Fruit fly (Drosophila melanogaster) whole organism, embryonic: Measurements from ENCODE around the gene CG7173.

Source experiments
- CG10321 ChIP-seq: fragments of 200-800 bp; sonication (Bioruptor generic); IDR thresholded peaks from 2 replicates; pipeline ENCODE4 v1.3.6; 2022; ENCODE audit warnings: missing biosample characterization, missing genetic modification characterization
- CG11247 ChIP-seq: fragments of 200-800 bp; sonication (Bioruptor generic); IDR thresholded peaks from 2 replicates; pipeline ENCODE4 v1.3.6; 2022; ENCODE audit warnings: missing biosample characterization, missing genetic modification characterization
- CG17912 ChIP-seq: fragments of 200-800 bp; sonication (Bioruptor generic); optimal IDR thresholded peaks from 2 replicates; lab custom pipeline; 2018; ENCODE audit warnings: missing biosample characterization, mild to moderate bottlenecking, missing genetic modification characterization
- CG34422 ChIP-seq: fragments of 200-800 bp; sonication (Bioruptor generic); IDR thresholded peaks from 3 replicates; pipeline ENCODE4 v1.3.6; 2022; ENCODE audit warnings: missing biosample characterization, missing genetic modification characterization
- CG6254 ChIP-seq: fragments of 200-800 bp; sonication (Bioruptor generic); optimal IDR thresholded peaks from 3 replicates; lab custom pipeline; 2017; ENCODE audit warnings: mild to moderate bottlenecking, missing biosample characterization, missing genetic modification reagents, missing genetic modification characterization
- CG7839 ChIP-seq: fragments of 200-800 bp; sonication (Bioruptor generic); optimal IDR thresholded peaks from 3 replicates; lab custom pipeline; 2018; ENCODE audit warnings: missing biosample characterization, mild to moderate bottlenecking, missing genetic modification characterization, moderate library complexity
- CG7963 ChIP-seq: fragments of 200-800 bp; sonication (Bioruptor generic); IDR thresholded peaks from 3 replicates; pipeline ENCODE4 v1.3.6; 2022; ENCODE audit warnings: missing biosample characterization, missing genetic modification characterization; ENCODE audit not compliant: partially characterized antibody
- CG7987 ChIP-seq: fragments of 200-800 bp; sonication (Bioruptor generic); optimal IDR thresholded peaks from 2 replicates; lab custom pipeline; 2018; ENCODE audit warnings: missing biosample characterization, mild to moderate bottlenecking, missing genetic modification characterization, moderate library complexity
- Camta ChIP-seq: fragments of 200-800 bp; sonication (Bioruptor generic); optimal IDR thresholded peaks from 2 replicates; lab custom pipeline; 2016; ENCODE audit warnings: missing biosample characterization, missing genetic modification characterization
- Deaf1 ChIP-seq: fragments of 200-800 bp; optimal IDR thresholded peaks from 3 replicates; lab custom pipeline; 2019; ENCODE audit warnings: missing biosample characterization, mild to moderate bottlenecking, missing genetic modification characterization, moderate library complexity
- Dfd ChIP-seq, 2 experiments: fragments of >200 bp; optimal IDR thresholded peaks; 2 replicates each; lab custom pipeline; 2017; ENCODE audit warnings: missing biosample characterization in 2 of 2, missing genetic modification characterization in 2 of 2
- E2f2 ChIP-seq: fragments of 200-800 bp; sonication (Bioruptor generic); IDR thresholded peaks from 2 replicates; pipeline ENCODE4 v1.3.6; 2022; ENCODE audit warnings: missing biosample characterization, missing genetic modification characterization
- Ets65A ChIP-seq: fragments of 200-800 bp; sonication (Bioruptor generic); peaks from one replicate; lab custom pipeline; 2016; ENCODE audit warnings: missing biosample characterization, missing genetic modification characterization
- Fer2 ChIP-seq: fragments of 200-800 bp; sonication (Bioruptor generic); optimal IDR thresholded peaks from 2 replicates; lab custom pipeline; 2018; ENCODE audit warnings: missing biosample characterization, mild to moderate bottlenecking, missing genetic modification characterization, moderate library complexity
- GATAe ChIP-seq: fragments of 200-800 bp; sonication (Bioruptor generic); conservative IDR thresholded peaks from 2 replicates; pipeline ENCODE4 v1.3.6; 2022; ENCODE audit warnings: missing biosample characterization, missing genetic modification characterization
- HLHmδ ChIP-seq: fragments of 200-800 bp; sonication (Bioruptor generic); optimal IDR thresholded peaks from 2 replicates; lab custom pipeline; 2018; ENCODE audit warnings: missing biosample characterization, mild to moderate bottlenecking, missing genetic modification characterization, moderate library complexity
- Nf-YB ChIP-seq: fragments of 200-800 bp; sonication (Bioruptor generic); optimal IDR thresholded peaks from 3 replicates; lab custom pipeline; 2019; ENCODE audit warnings: missing biosample characterization, mild to moderate bottlenecking, missing genetic modification characterization, moderate library complexity
- Nf-YC ChIP-seq: fragments of 200-800 bp; optimal IDR thresholded peaks from 3 replicates; lab custom pipeline; 2019; ENCODE audit warnings: missing biosample characterization, mild to moderate bottlenecking, missing genetic modification characterization, moderate library complexity
- Scr ChIP-seq: fragments of 200-800 bp; sonication (Bioruptor generic); IDR thresholded peaks from 2 replicates; pipeline ENCODE4 v1.3.6; 2022; ENCODE audit warnings: missing biosample characterization, missing genetic modification characterization; ENCODE audit not compliant: partially characterized antibody
- Trl ChIP-seq, 3 experiments: fragments of >200 bp in 2 of 3; fragments of 200-800 bp in 1 of 3; sonication (Bioruptor generic) in 1 of 3; optimal IDR thresholded peaks; 2 replicates in 1 of 3; 3 replicates in 2 of 3; lab custom pipeline; 2016 to 2017; ENCODE audit warnings: missing biosample characterization in 1 of 3, missing genetic modification characterization in 1 of 3
- ase ChIP-seq: fragments of 200-800 bp; sonication (Bioruptor generic); IDR thresholded peaks from 3 replicates; pipeline ENCODE4 v1.3.6; 2022; ENCODE audit warnings: missing biosample characterization, missing genetic modification characterization
- cg ChIP-seq: fragments of 200-800 bp; sonication (Bioruptor generic); optimal IDR thresholded peaks from 3 replicates; lab custom pipeline; 2019; ENCODE audit warnings: missing biosample characterization, mild to moderate bottlenecking, missing genetic modification characterization, moderate library complexity
- ftz-f1 ChIP-seq: fragments of 200-800 bp; sonication (Bioruptor generic); optimal IDR thresholded peaks from 2 replicates; lab custom pipeline; 2016; ENCODE audit warnings: missing biosample characterization, missing genetic modification characterization
- knrl ChIP-seq: fragments of 200-800 bp; sonication (Bioruptor generic); IDR thresholded peaks from 3 replicates; pipeline ENCODE4 v1.3.6; 2022; ENCODE audit warnings: missing biosample characterization, missing genetic modification characterization; ENCODE audit not compliant: partially characterized antibody
- odd ChIP-seq: fragments of 200-800 bp; sonication (Bioruptor generic); optimal IDR thresholded peaks from 2 replicates; lab custom pipeline; 2017; ENCODE audit warnings: missing biosample characterization, mild to moderate bottlenecking, missing genetic modification characterization
- peb ChIP-seq: fragments of 200-800 bp; sonication (Bioruptor generic); IDR thresholded peaks from 2 replicates; pipeline ENCODE4 v1.3.6; 2022; ENCODE audit warnings: missing biosample characterization, missing genetic modification characterization
- prd ChIP-seq, 3 experiments: fragments of >200 bp in 2 of 3; fragments of 200-800 bp in 1 of 3; sonication (Bioruptor generic) in 1 of 3; optimal IDR thresholded peaks in 2 of 3; IDR thresholded peaks in 1 of 3; 2 replicates in 2 of 3; 3 replicates in 1 of 3; pipeline versions ENCODE4 v1.3.6 to Lab custom; 2017 to 2022; ENCODE audit warnings: missing biosample characterization in 1 of 3, missing genetic modification characterization in 1 of 3
- sens ChIP-seq: fragments of 200-800 bp; sonication (Bioruptor generic); peaks from one replicate; lab custom pipeline; 2016; ENCODE audit warnings: missing biosample characterization, missing genetic modification characterization
- twi ChIP-seq: fragments of 200-800 bp; optimal IDR thresholded peaks from 2 replicates; lab custom pipeline; 2019; ENCODE audit warnings: missing biosample characterization, mild to moderate bottlenecking, missing genetic modification characterization, moderate library complexity
- unc-4 ChIP-seq: fragments of 200-800 bp; sonication (Bioruptor generic); IDR thresholded peaks from 2 replicates; pipeline ENCODE4 v1.3.6; 2022; ENCODE audit warnings: missing biosample characterization, missing genetic modification characterization; ENCODE audit not compliant: partially characterized antibody
- vnd ChIP-seq: fragments of 200-800 bp; sonication (Bioruptor generic); IDR thresholded peaks from 3 replicates; pipeline ENCODE4 v1.3.6; 2022; ENCODE audit warnings: missing biosample characterization, missing genetic modification characterization; ENCODE audit not compliant: partially characterized antibody
- wdn ChIP-seq: fragments of 200-800 bp; sonication (Bioruptor generic); IDR thresholded peaks from 2 replicates; pipeline ENCODE4 v1.3.6; 2022; ENCODE audit warnings: missing biosample characterization, missing genetic modification characterization
- yki ChIP-seq: fragments of >200 bp; optimal IDR thresholded peaks from 3 replicates; lab custom pipeline; 2018
- zf30C ChIP-seq: fragments of 200-800 bp; sonication (Bioruptor generic); optimal IDR thresholded peaks from 3 replicates; lab custom pipeline; 2018; ENCODE audit warnings: missing biosample characterization, mild to moderate bottlenecking, missing genetic modification characterization

CG7173 gene

DNA sequence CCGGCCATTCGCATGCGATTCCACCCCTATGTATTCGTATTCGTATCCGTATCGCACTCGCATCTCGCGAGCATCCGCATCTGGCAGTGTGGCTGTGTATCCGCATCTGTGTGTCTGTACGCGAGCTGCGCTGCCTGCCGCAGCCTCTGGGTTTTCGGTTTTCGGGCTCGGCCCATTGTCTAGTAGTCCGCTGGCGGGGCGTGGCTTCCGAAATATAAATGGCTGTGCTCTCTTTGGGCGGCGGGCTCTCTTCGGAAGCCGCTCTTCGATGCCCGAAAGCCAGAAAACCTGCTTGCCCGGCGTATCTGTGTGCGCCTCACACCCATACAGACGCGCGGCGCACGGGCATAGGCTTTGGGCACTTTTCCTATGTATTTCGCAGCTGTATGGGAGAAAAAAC is 40.3 kb upstream of the CG7173 start (continued):
- TF ChIP-seq CG17912 (GFP tag; lab: Kevin White, UChicago), result no peak
- TF ChIP-seq cg (GFP tag; lab: Kevin White, UChicago), result peak; percentile 92
- peak; percentile 23 for TF ChIP-seq twi (tag; lab: Kevin White, UChicago)
- peak; percentile 97 for TF ChIP-seq Nf-YC (tag; lab: Kevin White, UChicago)
- peak; percentile 92 for TF ChIP-seq Deaf1
- no peak for TF ChIP-seq ftz-f1
- TF ChIP-seq Trl (optimal IDR thresholded peaks at IDR 0.05; lab: Kevin White, UChicago), result peak; percentile 41 to 86
- no peak for TF ChIP-seq Trl (GFP tag; optimal IDR thresholded peaks at IDR 0.05; lab: Kevin White, UChicago)
- peak; percentile 96 for TF ChIP-seq Nf-YB (GFP tag; lab: Kevin White, UChicago)
- TF ChIP-seq ase, result no peak
- TF ChIP-seq yki (lab: Kevin White, UChicago), result peak; percentile 35
- no peak for TF ChIP-seq CG6254 (GFP tag; lab: Kevin White, UChicago)
- TF ChIP-seq CG10321, result 0 out of 2 replicates have a peak, but pooled peaks have one; percentile 21
- TF ChIP-seq CG7987 (GFP tag; lab: Kevin White, UChicago), result no peak
- no peak for TF ChIP-seq wdn (GFP tag; lab: Robert Waterston, UW)
- TF ChIP-seq Dfd (GFP tag; optimal IDR thresholded peaks at IDR 0.05; lab: Kevin White, UChicago), result peak in 1 of 2 experiments; percentile 25
- TF ChIP-seq unc-4, result peak; percentile 28; the same call in 1 of the 2 replicates
- TF ChIP-seq peb (GFP tag; lab: Robert Waterston, UW), result peak; percentile 20; the same call in 1 of the 2 replicates
- TF ChIP-seq, all 482 proteins: peak for 30

DNA sequence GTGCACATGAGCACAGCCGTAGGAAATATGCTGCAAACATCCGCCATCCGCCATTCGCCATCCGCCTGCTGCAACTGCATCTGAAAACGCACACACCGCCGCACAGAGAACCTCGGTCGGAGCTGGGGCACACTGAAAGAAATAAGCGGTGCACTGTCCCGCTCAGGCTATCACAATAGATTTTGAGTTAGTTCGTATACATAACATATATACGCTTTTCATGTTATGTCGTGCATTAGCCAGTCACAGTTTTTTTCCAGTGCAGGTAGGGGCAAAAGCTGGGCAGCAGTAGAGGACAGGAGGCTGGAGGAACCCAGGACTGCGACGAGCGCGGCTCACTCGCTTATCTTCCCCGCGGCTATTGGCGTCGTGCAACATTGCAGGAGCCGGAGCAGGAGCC is 36.4 kb upstream of the CG7173 start:
- no peak for TF ChIP-seq prd (optimal IDR thresholded peaks at IDR 0.05; lab: Kevin White, UChicago)
- TF ChIP-seq prd (GFP tag; IDR thresholded peaks at IDR 0.05; lab: Robert Waterston, UW), result peak; percentile 44; the same call in 1 of the 3 replicates
- 0 out of 3 replicates have a peak, but pooled peaks have one; percentile 18 for TF ChIP-seq knrl (GFP tag; lab: Robert Waterston, UW)
- 0 out of 2 replicates have a peak, but pooled peaks have one; percentile 32 for TF ChIP-seq CG11247 (GFP tag; lab: Robert Waterston, UW)
- no peak for TF ChIP-seq Scr (GFP tag; lab: Robert Waterston, UW)
- TF ChIP-seq CG34422 (GFP tag; lab: Robert Waterston, UW), result 0 out of 3 replicates have a peak, but pooled peaks have one; percentile 31
- no peak for TF ChIP-seq Camta (GFP tag; lab: Kevin White, UChicago)
- peak; percentile 74 for TF ChIP-seq sens (GFP tag; lab: Kevin White, UChicago)
- TF ChIP-seq odd, result no peak
- TF ChIP-seq Ets65A (GFP tag; lab: Kevin White, UChicago), result peak; percentile 72
- peak; percentile 9 for TF ChIP-seq zf30C
- TF ChIP-seq GATAe, result no peak

DNA sequence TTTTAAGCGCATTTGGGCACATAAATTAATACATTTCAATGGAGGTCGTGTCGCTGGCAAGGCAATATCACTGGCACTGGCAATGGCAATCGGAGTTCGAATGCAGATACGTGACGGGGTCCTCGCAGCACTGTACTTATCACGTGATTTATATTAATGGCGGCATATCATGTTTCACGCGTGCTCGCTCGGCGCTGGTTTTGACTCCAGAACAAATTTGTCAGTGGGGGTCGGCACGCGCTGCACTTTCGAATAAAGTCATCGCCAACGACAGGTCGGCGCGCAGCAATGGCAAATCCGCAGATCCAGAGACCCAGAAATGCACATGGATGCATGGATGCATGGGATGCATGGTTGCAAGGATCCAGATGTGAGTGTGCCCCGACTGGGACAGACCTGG is 33.2 kb upstream of the CG7173 start:
- TF ChIP-seq CG7839 (tag; lab: Kevin White, UChicago) (no peak), CG7963 (GFP tag; lab: Robert Waterston, UW) (0 out of 3 replicates have a peak, but pooled peaks have one; percentile 49), HLHmδ (GFP tag; lab: Kevin White, UChicago) (peak; percentile 8), Fer2 (tag; lab: Kevin White, UChicago) (no peak)
- TF ChIP-seq, all 482 proteins: peak for 2

DNA sequence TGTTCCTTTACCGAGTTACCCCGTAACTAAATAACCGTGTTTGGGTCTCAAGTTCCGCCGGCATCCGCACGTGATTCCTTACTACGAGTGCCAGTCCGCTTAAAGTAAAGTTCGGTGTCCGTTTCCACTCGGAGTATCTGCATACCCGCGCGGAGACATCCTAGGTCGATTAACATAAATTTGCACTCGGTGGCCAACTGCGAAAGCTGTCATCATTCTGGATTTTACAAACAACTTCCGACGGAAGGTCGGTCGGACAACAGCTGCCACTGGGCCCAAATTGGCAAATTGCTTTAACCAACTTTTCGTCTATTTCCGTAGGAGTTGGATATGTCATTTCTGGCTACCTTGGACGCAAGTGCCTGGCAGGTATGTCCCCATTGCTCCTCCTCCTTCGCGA is 28.5 kb upstream of the CG7173 start, which contains the start of gene TfAP-2:
TfAP-2 (plus strand) TSS at position 301 of the 400 bp plus-strand sequence.
- TF ChIP-seq vnd (GFP tag; lab: Robert Waterston, UW) (0 out of 3 replicates have a peak, but pooled peaks have one; percentile 20), E2f2 (GFP tag; lab: Robert Waterston, UW) (no peak)
- TF ChIP-seq, all 482 proteins: peak for 1
